Worm (Caenorhabditis elegans) whole organism, L4 larva: ENCODE measurements around the gene hpo-15.

ENCODE experiments used
- ZK337.2 ChIP-seq: fragments of 200-800 bp; sonication (Bioruptor generic); IDR thresholded peaks from 2 replicates; pipeline ENCODE4 v1.3.6; 2022; ENCODE audit warnings: missing genetic modification reagents, missing genetic modification characterization, missing compliant biosample characterization
- ces-1 ChIP-seq: fragments of 150-350 bp; sonication (generic microtip); optimal IDR thresholded peaks from 4 replicates; lab custom pipeline; 2014; ENCODE audit warnings: missing biosample characterization, missing genetic modification reagents, missing genetic modification characterization
- lin-13 ChIP-seq: fragments of 150-350 bp; optimal IDR thresholded peaks from 2 replicates; lab custom pipeline; 2014; ENCODE audit warnings: missing biosample characterization, missing genetic modification reagents, missing genetic modification characterization
- mep-1 ChIP-seq: fragments of 150-350 bp; sonication (generic microtip); optimal IDR thresholded peaks from 3 replicates; lab custom pipeline; 2014; ENCODE audit warnings: missing biosample characterization, missing genetic modification characterization
- nhr-10 ChIP-seq: fragments of 150-350 bp; optimal IDR thresholded peaks from 2 replicates; lab custom pipeline; 2014; ENCODE audit warnings: missing biosample characterization, missing genetic modification characterization
- nhr-6 ChIP-seq: fragments of 150-350 bp; optimal IDR thresholded peaks from 2 replicates; lab custom pipeline; 2014; ENCODE audit warnings: missing biosample characterization, missing genetic modification characterization
- pqm-1 ChIP-seq: sonication (generic microtip); optimal IDR thresholded peaks from 2 replicates; lab custom pipeline; 2017; ENCODE audit warnings: missing biosample characterization, missing genetic modification characterization
- set-16 ChIP-seq: fragments of 200-800 bp; sonication (Bioruptor generic); IDR thresholded peaks from 2 replicates; pipeline ENCODE4 v1.3.6; 2022; ENCODE audit warnings: missing genetic modification reagents, missing genetic modification characterization, missing compliant biosample characterization
- spr-1 ChIP-seq: sonication (generic microtip); optimal IDR thresholded peaks from 2 replicates; lab custom pipeline; 2016; ENCODE audit warnings: mild to moderate bottlenecking, missing genetic modification characterization, missing compliant biosample characterization
- unc-62 ChIP-seq, 3 experiments: fragments of 150-350 bp in 1 of 3; sonication (generic microtip); optimal IDR thresholded peaks in 2 of 3; peaks in 1 of 3; 1 replicate in 1 of 3; 2 replicates in 2 of 3; lab custom pipeline; 2014 to 2017; ENCODE audit warnings: missing biosample characterization in 3 of 3, missing genetic modification characterization in 3 of 3, missing genetic modification reagents in 3 of 3, missing genotype in 1 of 3
- ztf-11 ChIP-seq: fragments of 150-350 bp; optimal IDR thresholded peaks from 2 replicates; lab custom pipeline; 2014; ENCODE audit warnings: missing biosample characterization, missing genetic modification characterization

- TF ChIP-seq pqm-1 (tag; lab: Kevin White, UChicago) = no peak
- TF ChIP-seq nhr-6 = no peak
- no peak for TF ChIP-seq ZK337.2 (GFP tag; lab: Robert Waterston, UW)
- no peak for TF ChIP-seq ztf-11 (tag; lab: Kevin White, UChicago)
- TF ChIP-seq set-16 = no peak
- TF ChIP-seq ces-1 = no peak
- no peak for TF ChIP-seq unc-62 (GFP tag; optimal IDR thresholded peaks at IDR 0.05 in 1 of 2; lab: Kevin White, UChicago)
- no peak for TF ChIP-seq unc-62 (tag; optimal IDR thresholded peaks at IDR 0.05; lab: Kevin White, UChicago)
- no peak for TF ChIP-seq mep-1 (tag; lab: Kevin White, UChicago)
- TF ChIP-seq spr-1 = no peak
- no peak for TF ChIP-seq nhr-10
- no peak for TF ChIP-seq lin-13 (GFP tag; lab: Kevin White, UChicago)
Observed at ce11 chrV:5533755-5534154, 20.1 kb upstream of the hpo-15 start, which contains the start of gene grl-1.
